Fruit fly (Drosophila melanogaster) whole organism, embryonic: ENCODE results near the gene CG4210.

Experiments
- Atf3 ChIP-seq: fragments of 200-800 bp; sonication (Bioruptor generic); optimal IDR thresholded peaks from 3 replicates; lab custom pipeline; 2016; ENCODE audit warnings: missing biosample characterization, missing genetic modification characterization
- BEAF-32 ChIP-seq: fragments of 200-800 bp; sonication (Bioruptor generic); optimal IDR thresholded peaks from 3 replicates; lab custom pipeline; 2017; ENCODE audit warnings: missing biosample characterization, missing genetic modification characterization, mild to moderate bottlenecking, moderate library complexity, missing genetic modification reagents
- BtbVII ChIP-seq: fragments of 200-800 bp; sonication (Bioruptor generic); optimal IDR thresholded peaks from 3 replicates; lab custom pipeline; 2017; ENCODE audit warnings: missing biosample characterization, mild to moderate bottlenecking, missing genetic modification characterization
- Bteb2 ChIP-seq: fragments of 200-800 bp; sonication (Bioruptor generic); optimal IDR thresholded peaks from 2 replicates; lab custom pipeline; 2016; ENCODE audit warnings: missing biosample characterization, missing genetic modification characterization
- CG10267 ChIP-seq: fragments of 200-800 bp; sonication (Bioruptor generic); optimal IDR thresholded peaks from 2 replicates; lab custom pipeline; 2018; ENCODE audit warnings: missing biosample characterization, mild to moderate bottlenecking, missing genetic modification characterization, moderate library complexity
- CG10654 ChIP-seq: fragments of 200-800 bp; sonication (Bioruptor generic); optimal IDR thresholded peaks from 2 replicates; lab custom pipeline; 2016; ENCODE audit warnings: missing biosample characterization, missing genetic modification characterization
- CG11093 ChIP-seq: fragments of 200-800 bp; sonication (Bioruptor generic); IDR thresholded peaks from 3 replicates; pipeline ENCODE4 v1.3.6; 2022; ENCODE audit warnings: missing biosample characterization, missing genetic modification characterization
- CG12744 ChIP-seq: fragments of 200-800 bp; sonication (Bioruptor generic); optimal IDR thresholded peaks from 2 replicates; lab custom pipeline; 2016; ENCODE audit warnings: missing biosample characterization, missing genetic modification characterization
- CG15479 ChIP-seq: fragments of 200-800 bp; sonication (Bioruptor generic); optimal IDR thresholded peaks from 3 replicates; lab custom pipeline; 2019; ENCODE audit warnings: missing biosample characterization, mild to moderate bottlenecking, missing genetic modification characterization, moderate library complexity
- CG16863 ChIP-seq: fragments of 200-800 bp; sonication (Bioruptor generic); optimal IDR thresholded peaks from 3 replicates; lab custom pipeline; 2016; ENCODE audit warnings: missing biosample characterization, missing genetic modification characterization
- CG4820 ChIP-seq: fragments of 200-800 bp; sonication (Bioruptor generic); optimal IDR thresholded peaks from 3 replicates; lab custom pipeline; 2016; ENCODE audit warnings: missing biosample characterization, missing genetic modification characterization
- CG6791 ChIP-seq: fragments of 200-800 bp; sonication (Bioruptor generic); IDR thresholded peaks from 3 replicates; pipeline ENCODE4 v1.3.6; 2022; ENCODE audit warnings: missing biosample characterization, missing genetic modification characterization; ENCODE audit not compliant: partially characterized antibody
- CG6854 ChIP-seq: fragments of 200-800 bp; sonication (Bioruptor generic); optimal IDR thresholded peaks from 3 replicates; lab custom pipeline; 2017; ENCODE audit warnings: missing biosample characterization, mild to moderate bottlenecking, missing genetic modification characterization
- CG8290 ChIP-seq, 3 experiments: fragments of 200-800 bp; sonication (Bioruptor generic); optimal IDR thresholded peaks; 2 replicates each; lab custom pipeline; 2016 to 2019; ENCODE audit warnings: missing biosample characterization in 3 of 3, missing genetic modification characterization in 3 of 3, mild to moderate bottlenecking in 2 of 3, moderate library complexity in 1 of 3
- CG8944 ChIP-seq: fragments of 200-800 bp; sonication (Bioruptor generic); optimal IDR thresholded peaks from 3 replicates; lab custom pipeline; 2016; ENCODE audit warnings: missing biosample characterization, missing genetic modification characterization
- Dref ChIP-seq: fragments of 200-800 bp; sonication (Bioruptor generic); IDR thresholded peaks from 2 replicates; pipeline ENCODE4 v1.3.6; 2022; ENCODE audit warnings: missing biosample characterization, missing genetic modification characterization
- Elba2 ChIP-seq: fragments of 200-800 bp; sonication (Bioruptor generic); optimal IDR thresholded peaks from 3 replicates; lab custom pipeline; 2016; ENCODE audit warnings: missing biosample characterization, missing genetic modification characterization
- H2.0 ChIP-seq: fragments of 200-800 bp; sonication (Bioruptor generic); IDR thresholded peaks from 2 replicates; pipeline ENCODE4 v1.3.6; 2022; ENCODE audit warnings: missing biosample characterization, missing genetic modification characterization
- HHEX ChIP-seq: fragments of 200-800 bp; sonication (Bioruptor generic); optimal IDR thresholded peaks from 3 replicates; lab custom pipeline; 2017; ENCODE audit warnings: missing biosample characterization, mild to moderate bottlenecking, missing genetic modification characterization, missing genetic modification reagents
- HLHmδ ChIP-seq: fragments of 200-800 bp; sonication (Bioruptor generic); optimal IDR thresholded peaks from 2 replicates; lab custom pipeline; 2018; ENCODE audit warnings: missing biosample characterization, mild to moderate bottlenecking, missing genetic modification characterization, moderate library complexity
- Hand ChIP-seq: fragments of 200-800 bp; sonication (Bioruptor generic); optimal IDR thresholded peaks from 2 replicates; lab custom pipeline; 2017; ENCODE audit warnings: mild to moderate bottlenecking, missing biosample characterization, missing genetic modification reagents, missing genetic modification characterization
- MESR4 ChIP-seq: fragments of 200-800 bp; sonication (Bioruptor generic); optimal IDR thresholded peaks from 2 replicates; lab custom pipeline; 2018; ENCODE audit warnings: missing biosample characterization, mild to moderate bottlenecking, missing genetic modification characterization, moderate library complexity
- amos ChIP-seq: fragments of 200-800 bp; sonication (Bioruptor generic); IDR thresholded peaks from 2 replicates; pipeline ENCODE4 v1.3.6; 2022; ENCODE audit warnings: missing biosample characterization, missing genetic modification characterization; ENCODE audit not compliant: partially characterized antibody
- bab2 ChIP-seq: fragments of 200-800 bp; sonication (Bioruptor generic); optimal IDR thresholded peaks from 2 replicates; lab custom pipeline; 2016; ENCODE audit warnings: missing biosample characterization, missing genetic modification characterization
- cas ChIP-seq: fragments of 200-800 bp; sonication (Bioruptor generic); IDR thresholded peaks from 2 replicates; pipeline ENCODE4 v1.3.6; 2022; ENCODE audit warnings: missing biosample characterization, missing genetic modification characterization
- fd102C ChIP-seq: fragments of 200-800 bp; sonication (Bioruptor generic); optimal IDR thresholded peaks from 2 replicates; lab custom pipeline; 2018; ENCODE audit warnings: missing biosample characterization, mild to moderate bottlenecking, missing genetic modification characterization, moderate library complexity
- gce ChIP-seq: fragments of 200-800 bp; sonication (Bioruptor generic); IDR thresholded peaks from 3 replicates; pipeline ENCODE4 v1.3.6; 2022; ENCODE audit warnings: missing biosample characterization, missing genetic modification characterization
- gcm2 ChIP-seq: fragments of 200-800 bp; sonication (Bioruptor generic); optimal IDR thresholded peaks from 2 replicates; lab custom pipeline; 2016; ENCODE audit warnings: missing biosample characterization, missing genetic modification characterization
- gem ChIP-seq: fragments of 200-800 bp; sonication (Bioruptor generic); optimal IDR thresholded peaks from 2 replicates; lab custom pipeline; 2019; ENCODE audit warnings: missing biosample characterization, mild to moderate bottlenecking, missing genetic modification characterization, moderate library complexity
- gfzf ChIP-seq: fragments of 200-800 bp; sonication (Bioruptor generic); optimal IDR thresholded peaks from 2 replicates; lab custom pipeline; 2016; ENCODE audit warnings: missing biosample characterization, mild to moderate bottlenecking, missing genetic modification characterization, moderate library complexity
- grau ChIP-seq: fragments of 200-800 bp; optimal IDR thresholded peaks from 3 replicates; lab custom pipeline; 2019; ENCODE audit warnings: missing biosample characterization, mild to moderate bottlenecking, missing genetic modification characterization, moderate library complexity
- hth ChIP-seq: fragments of >200 bp; optimal IDR thresholded peaks from 2 replicates; lab custom pipeline; 2017; ENCODE audit warnings: inconsistent platforms
- jing ChIP-seq: fragments of 200-800 bp; sonication (Bioruptor generic); optimal IDR thresholded peaks from 2 replicates; lab custom pipeline; 2018; ENCODE audit warnings: missing biosample characterization, mild to moderate bottlenecking, missing genetic modification characterization
- lbe ChIP-seq: fragments of 200-800 bp; sonication (Bioruptor generic); optimal IDR thresholded peaks from 2 replicates; lab custom pipeline; 2016; ENCODE audit warnings: missing biosample characterization, mild to moderate bottlenecking, missing genetic modification characterization
- maf-S ChIP-seq: fragments of 200-800 bp; sonication (Bioruptor generic); optimal IDR thresholded peaks from 2 replicates; lab custom pipeline; 2016; ENCODE audit warnings: missing biosample characterization, missing genetic modification characterization
- otp ChIP-seq: fragments of 200-800 bp; sonication (Bioruptor generic); IDR thresholded peaks from 3 replicates; pipeline ENCODE4, ENCODE4 v1.3.6; 2022; ENCODE audit warnings: missing biosample characterization, missing genetic modification characterization
- pros ChIP-seq: fragments of 200-800 bp; sonication (Bioruptor generic); optimal IDR thresholded peaks from 3 replicates; lab custom pipeline; 2019; ENCODE audit warnings: missing biosample characterization, mild to moderate bottlenecking, missing genetic modification characterization, moderate library complexity
- pzg ChIP-seq: fragments of 200-800 bp; sonication (Bioruptor generic); optimal IDR thresholded peaks from 3 replicates; lab custom pipeline; 2018; ENCODE audit warnings: missing biosample characterization, mild to moderate bottlenecking, missing genetic modification characterization, moderate library complexity
- row ChIP-seq: fragments of 200-800 bp; sonication (Bioruptor generic); IDR thresholded peaks from 3 replicates; pipeline ENCODE4 v1.3.6; 2022; ENCODE audit warnings: missing biosample characterization, missing genetic modification characterization
- sd ChIP-seq: fragments of 200-800 bp; sonication (Bioruptor generic); optimal IDR thresholded peaks from 3 replicates; lab custom pipeline; 2018; ENCODE audit warnings: missing biosample characterization, mild to moderate bottlenecking, missing genetic modification characterization, moderate library complexity
- sens ChIP-seq: fragments of 200-800 bp; sonication (Bioruptor generic); peaks from one replicate; lab custom pipeline; 2016; ENCODE audit warnings: missing biosample characterization, missing genetic modification characterization
- sim ChIP-seq: fragments of 200-800 bp; sonication (Bioruptor generic); IDR thresholded peaks from 2 replicates; pipeline ENCODE4 v1.3.6; 2022; ENCODE audit warnings: missing biosample characterization, missing genetic modification characterization
- toy ChIP-seq: fragments of 200-800 bp; sonication (Bioruptor generic); IDR thresholded peaks from 2 replicates; pipeline ENCODE4 v1.3.6; 2022; ENCODE audit warnings: missing biosample characterization, missing genetic modification characterization
- ttk ChIP-seq: fragments of 200-800 bp; sonication (Bioruptor generic); IDR thresholded peaks from 2 replicates; pipeline ENCODE4 v2.1.2; 2022; ENCODE audit warnings: missing biosample characterization, missing genetic modification characterization
- wek ChIP-seq: fragments of 200-800 bp; sonication (Bioruptor generic); optimal IDR thresholded peaks from 3 replicates; lab custom pipeline; 2018; ENCODE audit warnings: missing biosample characterization, mild to moderate bottlenecking, missing genetic modification characterization, moderate library complexity
- wor ChIP-seq: fragments of 200-800 bp; sonication (Bioruptor generic); IDR thresholded peaks from 2 replicates; pipeline ENCODE4 v1.3.6; 2022; ENCODE audit warnings: missing biosample characterization, missing genetic modification characterization
- zen2 ChIP-seq: fragments of 200-800 bp; sonication (Bioruptor generic); IDR thresholded peaks from 3 replicates; pipeline ENCODE4 v1.3.6; 2022; ENCODE audit warnings: missing biosample characterization, missing genetic modification characterization; ENCODE audit not compliant: partially characterized antibody
- zfh2 ChIP-seq: fragments of 200-800 bp; sonication (Bioruptor generic); optimal IDR thresholded peaks from 2 replicates; lab custom pipeline; 2016; ENCODE audit warnings: missing biosample characterization, missing genetic modification characterization

CG4210 gene

dm6 chr3R:15196134-15197034 is 17.4 kb upstream of the CG4210 start, which contains the start of the genes Kpc1 and CG42542 (continued):
- TF ChIP-seq BtbVII (GFP tag; lab: Kevin White, UChicago) (peak; percentile 32), row (peak; percentile 92), pros (GFP tag; lab: Kevin White, UChicago) (no peak), CG6854 (GFP tag; lab: Kevin White, UChicago) (no peak), gem (no peak), CG11093 (no peak), BEAF-32 (peak; percentile 95), CG6791 (peak; percentile 80), CG10654 (peak; percentile 70), wor (GFP tag; lab: Robert Waterston, UW) (0 out of 2 replicates have a peak, but pooled peaks have one; percentile 22), HHEX (GFP tag; lab: Kevin White, UChicago) (peak; percentile 6), gce (GFP tag; lab: Robert Waterston, UW) (no peak; the same call in 2 of the 3 replicates), HLHmδ (GFP tag; lab: Kevin White, UChicago) (peak; percentile 63), sens (GFP tag; lab: Kevin White, UChicago) (peak; percentile 93), cas (GFP tag; lab: Robert Waterston, UW) (peak; percentile 16; the same call in 1 of the 2 replicates), lbe (GFP tag; lab: Kevin White, UChicago) (no peak), wek (GFP tag; lab: Kevin White, UChicago) (no peak), Dref (peak; percentile 46), CG15479 (GFP tag; lab: Kevin White, UChicago) (no peak), pzg (GFP tag; lab: Kevin White, UChicago) (peak; percentile 93), MESR4 (GFP tag; lab: Kevin White, UChicago) (peak; percentile 84), gcm2 (GFP tag; lab: Kevin White, UChicago) (peak; percentile 78), zen2 (peak; percentile 90), Atf3 (GFP tag; lab: Kevin White, UChicago) (peak; percentile 38), CG12744 (GFP tag; lab: Kevin White, UChicago) (peak; percentile 66), CG8944 (GFP tag; lab: Kevin White, UChicago) (peak; percentile 59), sd (tag; lab: Kevin White, UChicago) (no peak), bab2 (GFP tag; lab: Kevin White, UChicago) (peak; percentile 38), gfzf (GFP tag; lab: Kevin White, UChicago) (peak; percentile 23), Bteb2 (GFP tag; lab: Kevin White, UChicago) (peak; percentile 71), CG8290 (GFP tag; optimal IDR thresholded peaks at IDR 0.05; lab: Kevin White, UChicago) (peak; percentile 43), CG8290 (tag; optimal IDR thresholded peaks at IDR 0.05; lab: Kevin White, UChicago) (peak; percentile 18 to 92), Hand (GFP tag; lab: Kevin White, UChicago) (peak; percentile 33), maf-S (GFP tag; lab: Kevin White, UChicago) (peak; percentile 63), fd102C (GFP tag; lab: Kevin White, UChicago) (no peak), toy (no peak), zfh2 (GFP tag; lab: Kevin White, UChicago) (peak; percentile 83), CG4820 (peak; percentile 60), ttk (peak; percentile 46; the same call in 1 of the 2 replicates), CG10267 (peak; percentile 94), H2.0 (GFP tag; lab: Robert Waterston, UW) (peak; percentile 35; the same call in 1 of the 2 replicates), otp (GFP tag; lab: Robert Waterston, UW) (peak; percentile 67; the same call in 1 of the 3 replicates), CG16863 (GFP tag; lab: Kevin White, UChicago) (peak; percentile 52), grau (tag; lab: Kevin White, UChicago) (peak; percentile 72), Elba2 (GFP tag; lab: Kevin White, UChicago) (no peak), hth (no peak), jing (peak; percentile 7), amos (peak; percentile 89), sim (GFP tag; lab: Robert Waterston, UW) (no peak)
